Worm (Caenorhabditis elegans) whole organism, late embryonic: Measurements from ENCODE around the gene R07C3.13.

ENCODE experiments used
- C38D4.7 ChIP-seq: fragments of 200-800 bp; sonication (Bioruptor generic); optimal IDR thresholded peaks from 2 replicates; lab custom pipeline; 2018; ENCODE audit warnings: mild to moderate bottlenecking, missing genetic modification characterization, moderate library complexity, missing compliant biosample characterization
- Y22D7AL.16 ChIP-seq: sonication (generic microtip); optimal IDR thresholded peaks from 2 replicates; lab custom pipeline; 2016; ENCODE audit warnings: missing genetic modification characterization, missing compliant biosample characterization
- ceh-31 ChIP-seq: sonication (generic microtip); optimal IDR thresholded peaks from 2 replicates; lab custom pipeline; 2016; ENCODE audit warnings: missing genetic modification characterization, missing compliant biosample characterization
- ceh-48 ChIP-seq: sonication (generic microtip); optimal IDR thresholded peaks from 2 replicates; lab custom pipeline; 2016; ENCODE audit warnings: missing genetic modification characterization, inconsistent platforms, missing compliant biosample characterization
- dve-1 ChIP-seq: sonication (generic microtip); optimal IDR thresholded peaks from 2 replicates; lab custom pipeline; 2017; ENCODE audit warnings: antibody characterized with exemption, mild to moderate bottlenecking, missing genetic modification characterization, missing compliant biosample characterization
- elt-2 ChIP-seq: sonication (generic microtip); optimal IDR thresholded peaks from 2 replicates; lab custom pipeline; 2016; ENCODE audit warnings: missing genetic modification reagents, missing genetic modification characterization, missing compliant biosample characterization
- lin-11 ChIP-seq: fragments of 200-800 bp; sonication (Bioruptor generic); optimal IDR thresholded peaks from 2 replicates; lab custom pipeline; 2018; ENCODE audit warnings: mild to moderate bottlenecking, missing genetic modification characterization, missing compliant biosample characterization
- nhr-11 ChIP-seq: fragments of 150-350 bp; optimal IDR thresholded peaks from 2 replicates; lab custom pipeline; 2014; ENCODE audit warnings: missing biosample characterization, missing genetic modification characterization
- zip-5 ChIP-seq: sonication (generic microtip); optimal IDR thresholded peaks from 2 replicates; lab custom pipeline; 2016; ENCODE audit warnings: missing genetic modification characterization, missing compliant biosample characterization

Gene R07C3.13

ce11 chrII:884204-884603 lies 43.0 kb downstream of the R07C3.13 start:
- peak; percentile 1 for TF ChIP-seq elt-2 (tag; lab: Kevin White, UChicago)
- no peak for TF ChIP-seq nhr-11 (tag; lab: Kevin White, UChicago)
- no peak for TF ChIP-seq ceh-48 (tag; lab: Kevin White, UChicago)
- no peak for TF ChIP-seq Y22D7AL.16 (tag; lab: Kevin White, UChicago)
- TF ChIP-seq ceh-31 (tag; lab: Kevin White, UChicago): no peak
- TF ChIP-seq dve-1 (tag; lab: Kevin White, UChicago): no peak
- TF ChIP-seq, all 69 proteins: peak for 1

ce11 chrII:880666-881226 lies 46.5 kb downstream of the R07C3.13 start:
- no peak for TF ChIP-seq C38D4.7 (GFP tag; lab: Kevin White, UChicago)
- no peak for TF ChIP-seq lin-11 (tag; lab: Kevin White, UChicago)
- no peak for TF ChIP-seq zip-5
